Worm (Caenorhabditis elegans): ENCODE results near the gene srw-41.
"Not testable (repeated sequence)": the region's sequence is repeated elsewhere in the genome, so short reads cannot be mapped to it uniquely, and the experiment has no call there.

srw-41 gene

ce11 chrV:16697178-16697577 lies at the start of gene srw-41:
Gene srw-41, plus strand, starts transcription at chrV:16697478.
- no peak for TF ChIP-seq ceh-43 (GFP tag; optimal IDR thresholded peaks at IDR 0.05)
- TF ChIP-seq zip-8 (tag; optimal IDR thresholded peaks at IDR 0.05): no peak
- no peak for TF ChIP-seq nhr-237 (tag; optimal IDR thresholded peaks at IDR 0.05)
- no peak for TF ChIP-seq cnd-1 (tag; optimal IDR thresholded peaks at IDR 0.05)
- TF ChIP-seq mab-5 (tag; optimal IDR thresholded peaks at IDR 0.05): no peak
- no peak for TF ChIP-seq drap-1 (GFP tag; optimal IDR thresholded peaks at IDR 0.05)
- TF ChIP-seq ceh-39 (tag; optimal IDR thresholded peaks at IDR 0.05): no peak
- no peak for TF ChIP-seq blmp-1 (tag; optimal IDR thresholded peaks at IDR 0.05)
- TF ChIP-seq pha-4 (tag; optimal IDR thresholded peaks at IDR 0.05): no peak
- TF ChIP-seq ces-1 (GFP tag; optimal IDR thresholded peaks at IDR 0.05): no peak
- no peak for TF ChIP-seq lin-32 (GFP tag; optimal IDR thresholded peaks at IDR 0.05)

ce11 chrV:16648317-16649018 lies 48.8 kb upstream of the srw-41 start, which contains the start of gene W06G6.20:
Gene W06G6.20, minus strand, starts transcription at chrV:16648367.
- TF ChIP-seq pha-4 (tag; optimal IDR thresholded peaks at IDR 0.05): no peak
- no peak for TF ChIP-seq nhr-2 (tag; optimal IDR thresholded peaks at IDR 0.05)
- TF ChIP-seq nhr-28 (tag; optimal IDR thresholded peaks at IDR 0.05): no peak
- TF ChIP-seq ceh-83 (GFP tag; optimal IDR thresholded peaks at IDR 0.05): no peak
- no peak for TF ChIP-seq lsy-2 (tag; optimal IDR thresholded peaks at IDR 0.05)
- TF ChIP-seq ham-2 (GFP tag; optimal IDR thresholded peaks at IDR 0.05): no peak
- no peak for TF ChIP-seq mls-2 (tag; optimal IDR thresholded peaks at IDR 0.05)
- TF ChIP-seq nhr-237 (tag; optimal IDR thresholded peaks at IDR 0.05): no peak
- no peak for TF ChIP-seq drap-1 (GFP tag; optimal IDR thresholded peaks at IDR 0.05)
- TF ChIP-seq ces-1 (GFP tag; optimal IDR thresholded peaks at IDR 0.05): no peak
- no peak for TF ChIP-seq lin-13 (tag; optimal IDR thresholded peaks at IDR 0.05)
- no peak for TF ChIP-seq bed-3 (GFP tag; optimal IDR thresholded peaks at IDR 0.05)
- TF ChIP-seq nhr-12 (tag; optimal IDR thresholded peaks at IDR 0.05): no peak

- not testable (repeated sequence) for TF ChIP-seq ham-2 (GFP tag; optimal IDR thresholded peaks at IDR 0.05); mls-2 (tag; optimal IDR thresholded peaks at IDR 0.05); elt-1 (tag; optimal IDR thresholded peaks at IDR 0.05; ENCODE audit: borderline replicate concordance, insufficient read depth)
Observed at ce11 chrV:16649200-16649599, 48.1 kb upstream of the srw-41 start, which contains the start of gene W06G6.11. Gene W06G6.11, minus strand, starts transcription at chrV:16649300.

DNA sequence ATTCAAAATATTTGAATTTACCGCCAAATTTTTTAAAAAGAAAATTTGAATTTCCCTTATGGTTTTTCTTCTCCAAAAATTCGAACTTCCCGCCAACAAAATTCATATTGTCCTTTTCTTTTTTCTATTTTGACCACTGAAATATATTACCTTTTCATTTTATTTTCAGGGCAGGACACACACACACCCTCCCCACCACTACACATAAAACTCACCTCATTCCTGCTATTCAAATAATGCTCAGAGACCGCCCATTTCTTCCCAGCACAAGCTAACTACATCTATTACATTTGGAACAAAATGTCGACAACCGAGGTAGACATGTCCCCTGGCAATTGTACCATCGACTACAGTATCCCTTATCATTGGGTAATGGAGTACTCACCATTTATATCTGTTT lies 43.0 kb upstream of the srw-41 start, which contains the start of gene W06G6.15:
Gene W06G6.15, plus strand, starts transcription at position 301 of the 400 bp plus-strand sequence.
- not testable (repeated sequence) for TF ChIP-seq cnd-1 (tag; optimal IDR thresholded peaks at IDR 0.05); ceh-83 (GFP tag; optimal IDR thresholded peaks at IDR 0.05); zip-8 (tag; optimal IDR thresholded peaks at IDR 0.05)

- not testable (repeated sequence) for TF ChIP-seq nhr-12, mab-5, lsy-2 (tag; optimal IDR thresholded peaks at IDR 0.05)
Observed at ce11 chrV:16660816-16661215, 36.5 kb upstream of the srw-41 start, which contains the start of gene Y70C5B.2. Gene Y70C5B.2, minus strand, starts transcription at chrV:16660916.

ce11 chrV:16666647-16667046 lies 30.6 kb upstream of the srw-41 start, which contains the start of gene F14F8.14:
Gene F14F8.14, minus strand, starts transcription at chrV:16666747.
- TF ChIP-seq sem-2 (GFP tag; optimal IDR thresholded peaks at IDR 0.05) (no peak), zip-8 (tag; optimal IDR thresholded peaks at IDR 0.05) (no peak), lsy-2 (tag; optimal IDR thresholded peaks at IDR 0.05) (no peak), hlh-1 (tag; optimal IDR thresholded peaks at IDR 0.05) (no peak), blmp-1 (tag; optimal IDR thresholded peaks at IDR 0.05) (no peak), M03D4.4 (tag; optimal IDR thresholded peaks at IDR 0.05) (no peak), pha-4 (tag; optimal IDR thresholded peaks at IDR 0.05) (no peak), ceh-83 (GFP tag; optimal IDR thresholded peaks at IDR 0.05) (no peak), unc-62 (GFP tag; optimal IDR thresholded peaks at IDR 0.05) (no peak), cnd-1 (tag; optimal IDR thresholded peaks at IDR 0.05) (no peak), ztf-11 (tag; optimal IDR thresholded peaks at IDR 0.05) (no peak), nhr-237 (tag; optimal IDR thresholded peaks at IDR 0.05) (no peak), unc-39 (tag; optimal IDR thresholded peaks at IDR 0.05) (no peak), nhr-76 (tag; optimal IDR thresholded peaks at IDR 0.05) (no peak), snpc-4 (tag; optimal IDR thresholded peaks at IDR 0.05) (no peak), nhr-12 (tag; optimal IDR thresholded peaks at IDR 0.05) (no peak)

Data from whole organism, mixed stage, embryonic.